Worm (Caenorhabditis elegans) whole organism, mixed stage, embryonic: ENCODE results near the gene C15B12.2.

Source experiments
- ceh-83 ChIP-seq: fragments of 200-800 bp; sonication (Bioruptor generic); optimal IDR thresholded peaks from 2 replicates; lab custom pipeline; 2018; ENCODE audit warnings: mild to moderate bottlenecking, missing genetic modification characterization, missing compliant biosample characterization
- ces-1 ChIP-seq: fragments of 150-350 bp; optimal IDR thresholded peaks from 2 replicates; lab custom pipeline; 2014; ENCODE audit warnings: missing biosample characterization, missing genetic modification reagents, missing genetic modification characterization
- elt-3 ChIP-seq: fragments of 150-350 bp; optimal IDR thresholded peaks from 2 replicates; lab custom pipeline; 2014; ENCODE audit warnings: missing biosample characterization, missing genetic modification characterization
- nhr-76 ChIP-seq: sonication (generic microtip); optimal IDR thresholded peaks from 2 replicates; lab custom pipeline; 2017; ENCODE audit warnings: missing biosample characterization, missing genetic modification characterization
- snpc-4 ChIP-seq: fragments of 150-350 bp; optimal IDR thresholded peaks from 2 replicates; lab custom pipeline; 2014; ENCODE audit warnings: missing biosample characterization, missing genetic modification characterization
- sptf-1 ChIP-seq: sonication (generic microtip); optimal IDR thresholded peaks from 2 replicates; lab custom pipeline; 2017; ENCODE audit warnings: mild to moderate bottlenecking, missing genetic modification characterization, moderate library complexity, missing compliant biosample characterization
- unc-39 ChIP-seq: fragments of 150-350 bp; optimal IDR thresholded peaks from 2 replicates; lab custom pipeline; 2014; ENCODE audit warnings: missing biosample characterization, missing genetic modification characterization

- TF ChIP-seq elt-3 (tag; lab: Kevin White, UChicago) (no peak), nhr-76 (tag; lab: Kevin White, UChicago) (no peak), ces-1 (GFP tag; lab: Kevin White, UChicago) (no peak), unc-39 (tag; lab: Kevin White, UChicago) (no peak), sptf-1 (tag; lab: Kevin White, UChicago) (no peak), snpc-4 (tag; lab: Kevin White, UChicago) (no peak), ceh-83 (GFP tag; lab: Kevin White, UChicago) (no peak)
Measured at ce11 chrX:6505662-6506061, 42.5 kb downstream of the C15B12.2 start, which contains the start of gene glr-8.
